Fruit fly (Drosophila melanogaster) S2 (cell line): Measurements from ENCODE around the gene CG43345.

ENCODE experiments used
- CG8478 ChIP-seq: fragments of >200 bp; optimal IDR thresholded peaks from 2 replicates; lab custom pipeline; 2018
- CTCF ChIP-seq, 2 experiments: fragments of >200 bp; optimal IDR thresholded peaks; 2 replicates each; lab custom pipeline; 2018

CG43345 gene

DNA sequence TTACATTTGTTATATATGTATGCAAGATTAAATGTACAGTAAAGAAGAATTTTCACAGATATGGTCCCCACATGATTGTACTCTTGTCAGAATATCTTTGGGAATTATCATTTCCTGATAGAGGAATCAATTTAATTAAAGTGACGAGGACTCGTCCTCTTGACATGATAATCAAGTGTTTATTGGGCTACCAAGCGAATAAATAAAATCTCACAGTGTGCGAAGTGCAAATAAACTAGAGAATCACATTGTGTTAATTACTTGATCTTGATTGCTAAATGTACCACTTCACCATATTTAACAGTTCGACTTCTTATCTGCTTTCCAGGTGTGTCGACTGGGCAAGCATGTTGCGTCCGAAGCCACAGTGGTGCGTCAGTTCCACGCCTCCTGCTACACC is 1.5 kb upstream of the CG43345 start:
- TF ChIP-seq CG8478: no peak
- TF ChIP-seq CTCF (optimal IDR thresholded peaks at IDR 0.05; lab: Kevin White, UChicago): no peak

DNA sequence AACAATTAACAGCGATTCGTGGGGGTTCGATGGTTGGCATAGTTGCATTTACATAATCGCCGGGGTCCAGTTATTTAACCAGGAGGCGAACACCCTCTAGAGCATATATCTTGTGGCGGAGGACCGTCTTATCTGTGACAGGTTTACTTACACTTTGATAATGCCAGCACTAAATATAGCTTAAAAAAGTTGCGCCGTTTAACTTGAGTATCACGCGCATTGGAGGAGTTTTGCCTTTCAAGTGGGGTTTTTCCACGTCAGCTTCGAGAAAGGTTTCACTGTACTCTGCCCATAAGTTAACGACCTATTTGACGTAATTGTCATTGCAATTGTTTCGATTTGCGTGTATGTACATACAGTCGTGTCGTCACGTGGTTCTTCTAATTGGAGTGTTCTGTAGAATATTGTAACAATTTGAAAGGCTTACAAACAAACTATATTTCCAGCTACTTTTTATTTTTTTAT is 811 bp upstream of the CG43345 start:
- TF ChIP-seq CTCF (optimal IDR thresholded peaks at IDR 0.05; lab: Kevin White, UChicago) (no peak), CG8478 (no peak)

DNA sequence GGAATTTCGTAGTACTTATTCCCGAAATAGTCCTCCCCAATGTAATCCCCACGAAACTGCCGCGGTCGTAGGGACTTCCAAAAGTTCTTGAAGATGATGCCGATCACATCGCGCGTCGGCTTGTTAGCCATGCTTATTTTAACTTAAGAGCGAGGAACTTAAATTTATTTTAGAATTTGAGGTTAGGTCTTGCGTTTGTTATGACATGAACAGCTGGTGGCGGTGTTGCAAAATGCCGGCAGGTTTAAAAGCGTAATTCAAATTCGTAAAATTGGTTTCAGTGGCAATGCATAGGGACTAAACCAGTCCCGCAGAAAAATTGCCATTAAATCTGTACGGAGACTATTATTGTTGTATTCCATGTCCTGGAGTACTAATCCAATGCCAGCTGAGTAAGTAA is 2.0 kb downstream of the CG43345 start:
- TF ChIP-seq CG8478: no peak
- TF ChIP-seq CTCF (optimal IDR thresholded peaks at IDR 0.05; lab: Kevin White, UChicago): no peak

DNA sequence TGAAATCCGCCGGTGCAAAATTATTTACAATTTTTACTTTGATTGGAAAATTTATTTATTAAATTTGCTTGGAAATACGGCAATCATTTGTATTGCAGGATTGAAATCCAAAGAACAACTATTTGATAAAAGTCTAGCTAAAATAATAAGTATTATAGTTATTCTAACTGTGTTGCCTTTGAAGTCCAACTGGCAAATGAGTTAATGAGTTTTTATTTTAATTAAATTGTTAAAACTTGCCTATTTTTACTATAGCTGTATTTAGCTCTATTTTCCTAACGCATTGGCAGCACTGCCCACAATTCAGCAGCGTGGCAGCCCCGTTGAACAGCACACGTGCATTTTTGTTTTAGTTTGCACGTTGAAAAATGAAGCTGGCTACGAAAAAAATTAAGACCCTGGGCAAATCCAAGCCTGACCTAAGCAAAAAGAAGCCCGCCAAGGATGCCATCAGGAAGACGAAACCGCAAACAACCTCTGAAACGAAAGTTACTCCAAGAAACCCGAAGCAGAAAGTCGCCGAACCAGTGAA is 5.0 kb downstream of the CG43345 start, which contains the start of gene Noc2:
Gene Noc2 (plus strand): TSS at position 331 of the 532 bp plus-strand sequence.
- TF ChIP-seq CTCF (optimal IDR thresholded peaks at IDR 0.05; lab: Kevin White, UChicago) (no peak), CG8478 (no peak)

DNA sequence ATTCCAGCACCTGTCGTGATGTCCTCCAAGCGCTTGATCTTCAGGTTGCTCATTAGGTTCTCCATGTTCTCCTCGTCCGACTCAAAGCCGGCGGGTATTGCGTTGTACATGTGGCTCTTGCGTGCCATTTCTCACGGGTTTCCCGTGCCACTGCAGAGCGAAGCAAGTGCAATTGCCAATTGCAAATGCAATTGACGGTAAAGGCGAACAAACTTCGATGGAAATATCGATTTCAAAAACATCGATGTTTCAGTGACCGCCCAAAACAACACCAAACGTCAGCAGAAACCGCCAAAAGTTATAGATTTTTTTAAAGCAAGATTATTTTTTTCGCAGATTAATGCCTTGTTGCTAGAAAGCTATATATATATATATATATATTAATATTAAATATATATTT is 5.5 kb downstream of the CG43345 start, which contains the start of gene Nbr:
Gene Nbr (minus strand): TSS at position 209 of the 400 bp plus-strand sequence.
- TF ChIP-seq CTCF (optimal IDR thresholded peaks at IDR 0.05; lab: Kevin White, UChicago) (no peak), CG8478 (no peak)

DNA sequence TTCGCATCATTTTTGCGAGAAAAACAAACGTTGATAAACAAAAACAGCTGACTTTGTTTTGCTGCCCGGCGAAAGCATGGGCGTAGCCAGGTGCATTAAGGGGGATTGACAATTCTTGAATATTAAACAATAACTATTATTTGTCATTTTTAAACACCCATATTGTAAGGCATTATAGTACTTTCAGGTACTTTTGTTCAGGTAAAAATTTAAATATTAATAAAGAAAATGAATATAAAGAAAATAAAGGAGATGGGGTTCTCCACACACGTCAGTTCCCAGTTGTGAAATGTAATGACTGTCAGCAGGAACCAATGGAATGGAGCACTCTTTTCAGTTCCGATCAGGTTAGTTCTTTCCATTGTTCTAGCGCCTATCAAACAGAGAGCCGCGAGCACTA is 9.8 kb downstream of the CG43345 start, which contains the start of the genes Coq3 and Pld3:
Gene Coq3 (minus strand): TSS at position 58 of the 400 bp plus-strand sequence.
Gene Pld3 (plus strand): TSS at position 294 of the 400 bp plus-strand sequence.
- TF ChIP-seq CG8478: no peak
- TF ChIP-seq CTCF (optimal IDR thresholded peaks at IDR 0.05; lab: Kevin White, UChicago): no peak

DNA sequence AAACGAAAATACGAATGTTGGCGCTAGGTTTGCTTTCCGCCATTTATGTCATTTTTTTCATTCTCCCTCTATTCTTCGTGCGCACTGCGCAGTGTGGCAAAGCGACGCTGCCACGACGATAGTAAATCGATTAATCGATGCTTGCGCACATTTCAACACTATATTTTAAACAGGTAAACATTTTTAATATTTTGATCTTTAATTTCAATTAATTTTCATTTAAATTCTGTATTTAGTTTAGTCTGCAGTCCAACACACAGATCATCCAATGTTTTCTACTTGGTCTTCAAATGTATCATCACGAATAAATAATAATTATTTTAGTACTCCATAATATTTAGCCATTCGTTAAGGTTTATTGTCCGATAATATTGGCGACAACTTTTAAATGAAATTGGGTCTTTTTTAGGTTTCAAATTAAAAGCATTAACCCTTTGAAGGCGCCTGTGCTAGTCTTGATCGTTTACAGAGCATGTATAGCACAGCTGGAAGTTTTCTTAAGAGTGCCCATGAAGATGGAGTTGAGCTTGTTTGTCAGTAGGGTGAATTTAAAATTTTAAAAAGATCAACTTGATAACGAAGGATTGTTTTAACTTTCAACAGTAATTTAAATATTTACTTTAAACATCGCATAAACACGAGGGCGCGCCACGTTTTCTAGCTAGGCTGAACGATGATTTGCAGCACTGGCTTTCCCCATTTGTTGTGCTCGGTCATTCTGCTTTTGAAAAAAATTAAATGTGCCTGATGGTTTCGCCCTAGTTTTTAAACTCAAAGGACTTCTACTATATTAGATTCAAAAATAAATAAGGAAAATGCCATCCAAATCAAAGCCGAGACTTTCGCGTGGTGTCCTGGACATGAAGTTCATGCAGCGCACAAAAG is 12.0 kb downstream of the CG43345 start, which contains the start of the genes Mpp6 and E2f2:
Gene Mpp6 (plus strand): TSS at position 133 of the 885 bp plus-strand sequence.
Gene E2f2 (minus strand): TSS at position 594 of the 885 bp plus-strand sequence.
- no peak for TF ChIP-seq CTCF (optimal IDR thresholded peaks at IDR 0.05; lab: Kevin White, UChicago)
- TF ChIP-seq CG8478: no peak

DNA sequence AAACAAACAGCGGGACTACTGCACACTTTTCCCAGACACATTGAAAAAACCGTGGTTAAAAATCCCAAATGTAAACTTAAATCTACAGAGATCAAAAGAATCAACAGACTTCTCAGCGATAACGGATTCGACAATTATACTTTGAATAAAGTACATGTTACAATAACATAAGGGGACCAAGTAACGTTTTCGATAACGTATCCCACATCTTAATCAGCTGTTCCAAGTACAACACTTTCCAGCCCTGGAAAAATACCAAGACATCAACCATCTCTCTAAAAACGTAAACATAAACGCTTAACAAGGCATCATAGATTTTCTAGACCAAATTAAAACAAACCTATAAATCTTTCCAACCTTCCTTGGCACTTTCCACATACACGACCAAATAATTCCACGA is 14.5 kb downstream of the CG43345 start:
- TF ChIP-seq CTCF (optimal IDR thresholded peaks at IDR 0.05; lab: Kevin White, UChicago) (no peak), CG8478 (no peak)

DNA sequence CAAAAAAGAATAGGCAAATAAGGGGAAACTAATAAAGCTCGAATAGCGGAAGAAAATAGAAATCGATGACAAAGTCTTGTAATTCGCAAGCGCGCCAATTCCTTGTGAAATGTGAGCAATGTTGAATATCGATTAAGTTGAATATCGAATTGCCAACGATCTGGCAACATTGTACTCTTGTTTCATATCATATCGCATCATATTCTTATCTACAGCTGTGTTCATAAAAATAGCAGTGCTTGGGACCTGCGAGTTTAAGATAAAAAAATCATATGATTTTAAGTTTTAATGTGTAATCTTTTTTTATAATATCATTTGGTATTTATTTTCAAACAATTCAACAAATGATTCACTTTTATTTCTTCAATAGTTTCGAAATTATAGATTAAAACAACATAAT is 19.3 kb downstream of the CG43345 start:
- TF ChIP-seq CTCF (optimal IDR thresholded peaks at IDR 0.05; lab: Kevin White, UChicago) (no peak), CG8478 (no peak)

DNA sequence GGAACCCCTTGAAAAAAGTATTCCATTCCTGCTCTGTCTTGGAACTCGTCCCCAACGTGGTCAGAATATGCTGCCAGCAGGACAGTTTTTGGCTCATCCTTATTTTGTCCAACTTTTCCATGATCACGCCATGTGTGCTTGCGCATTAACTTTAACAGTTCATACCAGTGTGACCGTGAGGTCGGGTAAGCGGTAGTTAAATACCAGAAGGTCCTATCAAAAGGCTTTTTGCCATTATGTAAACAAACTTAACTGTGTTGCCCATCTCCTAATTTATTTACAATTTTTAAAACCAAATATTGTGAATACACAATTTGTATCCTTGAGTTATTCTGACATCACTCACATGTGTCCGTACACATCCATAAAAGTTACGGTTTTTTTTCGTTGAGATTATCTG is 20.1 kb downstream of the CG43345 start, which contains the start of gene del:
Gene del (minus strand): TSS at position 305 of the 400 bp plus-strand sequence.
- TF ChIP-seq CG8478 (no peak), CTCF (optimal IDR thresholded peaks at IDR 0.05; lab: Kevin White, UChicago) (no peak)

DNA sequence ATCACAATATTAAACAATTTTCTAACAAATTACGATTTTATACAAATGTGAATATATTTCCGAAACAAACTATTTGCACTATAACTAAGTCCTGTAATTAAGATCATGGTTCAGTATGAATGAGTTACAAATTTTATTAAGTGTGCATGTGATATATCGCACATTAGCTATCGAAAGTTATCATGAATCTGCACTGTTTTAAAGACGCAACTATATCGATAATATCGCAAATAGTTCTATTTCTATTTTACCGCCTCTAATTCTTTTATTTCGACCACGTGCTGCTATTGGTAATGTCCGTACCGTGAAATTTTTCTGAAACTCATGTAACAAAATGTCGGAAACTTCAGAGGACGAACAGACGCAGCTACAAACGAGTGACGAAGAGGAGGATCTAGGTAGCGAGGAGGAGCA is 25.4 kb downstream of the CG43345 start, which contains the start of gene pths:
Gene pths (plus strand): TSS at position 258 of the 414 bp plus-strand sequence.
- TF ChIP-seq CTCF (optimal IDR thresholded peaks at IDR 0.05; lab: Kevin White, UChicago) (no peak), CG8478 (no peak)

DNA sequence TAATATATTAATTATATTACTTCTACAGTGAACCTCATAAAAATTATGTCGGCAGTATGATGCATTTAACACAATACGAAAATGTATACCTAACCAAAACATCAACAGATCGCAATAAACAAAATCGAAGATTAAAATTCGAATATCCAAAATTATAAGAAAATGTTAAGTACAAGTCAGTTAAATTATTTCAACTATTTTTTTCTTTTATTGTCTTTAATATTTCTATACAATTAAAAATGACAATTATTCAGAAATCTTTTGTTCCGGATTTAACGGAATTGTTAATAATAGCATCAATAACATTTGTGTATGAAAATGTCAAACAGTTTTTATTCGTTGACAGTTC is 25.9 kb downstream of the CG43345 start:
- TF ChIP-seq CG8478 (no peak), CTCF (optimal IDR thresholded peaks at IDR 0.05; lab: Kevin White, UChicago) (no peak)

DNA sequence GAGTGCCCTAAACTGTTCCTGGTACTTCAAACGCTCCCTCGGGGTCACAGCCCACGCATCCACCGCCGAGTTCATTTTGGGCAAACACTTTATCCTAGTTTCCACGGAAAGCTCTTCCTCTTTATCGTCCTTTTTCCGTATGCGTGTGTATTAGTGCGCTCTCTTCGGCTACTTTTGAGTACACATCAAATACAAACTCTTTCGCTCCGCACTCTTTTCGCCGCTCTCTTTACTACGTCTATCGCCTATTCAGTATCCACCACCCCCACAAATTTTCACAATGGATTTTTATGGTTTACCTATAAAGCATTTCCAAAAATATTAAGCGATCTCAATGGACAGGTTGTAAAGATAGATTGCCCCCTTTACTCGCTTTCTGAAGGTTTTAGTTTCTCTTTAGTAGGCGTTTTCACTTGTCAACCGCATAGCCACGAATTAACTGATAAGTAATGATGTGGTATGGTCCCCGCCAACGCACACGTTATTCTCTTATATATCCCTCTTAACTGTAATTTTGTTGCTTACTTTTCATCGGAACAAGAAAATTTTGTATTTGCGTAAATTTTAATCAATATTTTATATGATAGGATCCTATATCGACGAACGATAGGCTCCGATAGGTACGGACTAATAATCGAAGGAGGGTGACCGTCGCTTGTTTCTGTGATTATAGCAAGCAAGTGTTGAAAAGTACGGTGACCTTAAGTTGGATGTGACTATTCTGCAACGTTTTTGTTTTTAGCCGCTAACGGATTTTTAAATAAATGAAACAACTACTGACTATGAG is 26.5 kb downstream of the CG43345 start, which contains the start of gene Dap160:
Gene Dap160 (minus strand): TSS at position 634 of the 787 bp plus-strand sequence.
- no peak for TF ChIP-seq CTCF (optimal IDR thresholded peaks at IDR 0.05; lab: Kevin White, UChicago)
- no peak for TF ChIP-seq CG8478

DNA sequence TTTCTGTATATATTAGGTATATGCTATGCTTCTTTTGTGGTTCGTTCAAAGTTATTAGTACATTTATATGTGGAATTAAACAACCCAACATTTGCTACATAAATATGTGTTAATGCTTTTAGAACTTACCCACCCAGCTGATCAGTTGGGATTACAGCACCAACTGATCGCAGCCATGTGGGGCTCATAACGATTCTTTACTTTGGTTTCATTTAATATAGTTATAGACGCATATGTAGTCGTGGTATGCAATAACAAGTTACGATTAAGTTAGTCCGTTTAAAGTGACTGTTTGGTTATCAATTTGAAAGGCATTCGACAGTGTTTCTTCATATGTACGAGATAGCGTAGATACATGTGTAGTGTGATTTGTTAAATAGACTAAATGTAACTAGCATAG is 32.6 kb downstream of the CG43345 start:
- no peak for TF ChIP-seq CG8478
- no peak for TF ChIP-seq CTCF (optimal IDR thresholded peaks at IDR 0.05; lab: Kevin White, UChicago)
